Fruit fly (Drosophila melanogaster) whole organism, wandering third instar larva: ENCODE data around the gene CG3999.

Experiments used
- Abd-B ChIP-seq: fragments of >200 bp; optimal IDR thresholded peaks from 2 replicates; lab custom pipeline; 2017; ENCODE audit warnings: missing biosample characterization, missing genetic modification characterization
- CG32264 ChIP-seq: fragments of 200-800 bp; sonication (Bioruptor generic); optimal IDR thresholded peaks from 2 replicates; lab custom pipeline; 2016; ENCODE audit warnings: missing biosample characterization, missing genetic modification characterization
- GATAd ChIP-seq: sonication (Bioruptor generic); optimal IDR thresholded peaks from 2 replicates; lab custom pipeline; 2016; ENCODE audit warnings: missing biosample characterization, missing genetic modification characterization
- Rel ChIP-seq, 2 experiments: fragments of 200-800 bp; sonication (Bioruptor generic) in 1 of 2; optimal IDR thresholded peaks; 2 replicates in 1 of 2; 3 replicates in 1 of 2; lab custom pipeline; 2016 to 2019; ENCODE audit warnings: mild to moderate bottlenecking in 2 of 2, missing biosample characterization in 2 of 2, missing genetic modification characterization in 2 of 2, moderate library complexity in 1 of 2
- br ChIP-seq: fragments of 200-800 bp; sonication (Bioruptor generic); optimal IDR thresholded peaks from 2 replicates; lab custom pipeline; 2016; ENCODE audit warnings: missing biosample characterization, missing genetic modification characterization
- fru ChIP-seq: fragments of 200-800 bp; sonication (Bioruptor generic); optimal IDR thresholded peaks from 3 replicates; lab custom pipeline; 2016; ENCODE audit warnings: missing biosample characterization, mild to moderate bottlenecking, missing genetic modification characterization
- h ChIP-seq: fragments of 200-800 bp; sonication (Bioruptor generic); optimal IDR thresholded peaks from 3 replicates; lab custom pipeline; 2016; ENCODE audit warnings: missing biosample characterization, mild to moderate bottlenecking, missing genetic modification characterization
- rgr ChIP-seq: fragments of 200-800 bp; sonication (Bioruptor generic); optimal IDR thresholded peaks from 3 replicates; lab custom pipeline; 2016; ENCODE audit warnings: missing biosample characterization, mild to moderate bottlenecking, missing genetic modification characterization

- TF ChIP-seq Rel (GFP tag; optimal IDR thresholded peaks at IDR 0.05; lab: Kevin White, UChicago) (no peak), Rel (tag; optimal IDR thresholded peaks at IDR 0.05; lab: Kevin White, UChicago) (no peak), Abd-B (GFP tag; lab: Kevin White, UChicago) (no peak), GATAd (GFP tag; lab: Kevin White, UChicago) (no peak), br (GFP tag; lab: Kevin White, UChicago) (no peak), CG32264 (GFP tag; lab: Kevin White, UChicago) (no peak), h (GFP tag; lab: Kevin White, UChicago) (no peak), fru (GFP tag; lab: Kevin White, UChicago) (no peak), rgr (no peak)
Measured at dm6 chr3R:10227990-10228389, 23.3 kb upstream of the CG3999 start.
